Fruit fly (Drosophila melanogaster) whole organism, embryonic: Measurements from ENCODE around the gene CG5727.

ENCODE experiments used
- ATbp ChIP-seq: fragments of 200-800 bp; sonication (Bioruptor generic); optimal IDR thresholded peaks from 2 replicates; lab custom pipeline; 2017; ENCODE audit warnings: missing biosample characterization, mild to moderate bottlenecking, missing genetic modification characterization, missing genetic modification reagents
- Abd-B ChIP-seq: fragments of 200-800 bp; sonication (Bioruptor generic); optimal IDR thresholded peaks from 2 replicates; lab custom pipeline; 2018; ENCODE audit warnings: missing biosample characterization, mild to moderate bottlenecking, missing genetic modification characterization, moderate library complexity
- BEAF-32 ChIP-seq: fragments of 200-800 bp; sonication (Bioruptor generic); optimal IDR thresholded peaks from 3 replicates; lab custom pipeline; 2017; ENCODE audit warnings: missing biosample characterization, missing genetic modification characterization, mild to moderate bottlenecking, moderate library complexity, missing genetic modification reagents
- CG1024 ChIP-seq: fragments of 200-800 bp; sonication (Bioruptor generic); IDR thresholded peaks from 2 replicates; pipeline ENCODE4 v1.3.6; 2022; ENCODE audit warnings: missing biosample characterization, missing genetic modification characterization
- CG12299 ChIP-seq: fragments of 200-800 bp; sonication (Bioruptor generic); optimal IDR thresholded peaks from 2 replicates; lab custom pipeline; 2018; ENCODE audit warnings: missing biosample characterization, mild to moderate bottlenecking, missing genetic modification characterization
- CG2712 ChIP-seq: fragments of 200-800 bp; optimal IDR thresholded peaks from 3 replicates; lab custom pipeline; 2019; ENCODE audit warnings: missing biosample characterization, mild to moderate bottlenecking, missing genetic modification characterization, moderate library complexity
- CG34224 ChIP-seq: fragments of 200-800 bp; sonication (Bioruptor generic); IDR thresholded peaks from 3 replicates; pipeline ENCODE4 v1.3.6; 2022; ENCODE audit warnings: missing biosample characterization, missing genetic modification characterization; ENCODE audit not compliant: partially characterized antibody
- CG4282 ChIP-seq: fragments of 200-800 bp; sonication (Bioruptor generic); optimal IDR thresholded peaks from 2 replicates; lab custom pipeline; 2016; ENCODE audit warnings: missing biosample characterization, missing genetic modification characterization
- CG43689 ChIP-seq: fragments of 200-800 bp; sonication (Bioruptor generic); IDR thresholded peaks from 2 replicates; pipeline ENCODE4 v1.3.6; 2022; ENCODE audit warnings: missing biosample characterization, missing genetic modification characterization
- CG6765 ChIP-seq: fragments of 200-800 bp; sonication (Bioruptor generic); optimal IDR thresholded peaks from 3 replicates; lab custom pipeline; 2017; ENCODE audit warnings: missing biosample characterization, mild to moderate bottlenecking, missing genetic modification characterization
- CG8924 ChIP-seq: fragments of 200-800 bp; optimal IDR thresholded peaks from 3 replicates; lab custom pipeline; 2019; ENCODE audit warnings: missing biosample characterization, mild to moderate bottlenecking, missing genetic modification characterization, moderate library complexity
- Dip2 ChIP-seq: fragments of 200-800 bp; sonication (Bioruptor generic); IDR thresholded peaks from 2 replicates; pipeline ENCODE4 v1.3.6; 2022; ENCODE audit warnings: missing biosample characterization, missing genetic modification characterization
- Dll ChIP-seq: fragments of 200-800 bp; sonication (Bioruptor generic); IDR thresholded peaks from 4 replicates; pipeline ENCODE4 v1.3.6; 2022; ENCODE audit warnings: missing biosample characterization, missing genetic modification characterization; ENCODE audit not compliant: partially characterized antibody
- Doc3 ChIP-seq: fragments of 200-800 bp; sonication (Bioruptor generic); IDR thresholded peaks from 3 replicates; pipeline ENCODE4 v1.3.6; 2022; ENCODE audit warnings: missing biosample characterization, missing genetic modification characterization; ENCODE audit not compliant: partially characterized antibody
- Fer1 ChIP-seq: fragments of 200-800 bp; sonication (Bioruptor generic); optimal IDR thresholded peaks from 2 replicates; lab custom pipeline; 2017; ENCODE audit warnings: missing biosample characterization, mild to moderate bottlenecking, missing genetic modification characterization
- Fer2 ChIP-seq: fragments of 200-800 bp; sonication (Bioruptor generic); optimal IDR thresholded peaks from 2 replicates; lab custom pipeline; 2018; ENCODE audit warnings: missing biosample characterization, mild to moderate bottlenecking, missing genetic modification characterization, moderate library complexity
- HLH54F ChIP-seq: fragments of 200-800 bp; sonication (Bioruptor generic); optimal IDR thresholded peaks from 3 replicates; lab custom pipeline; 2016; ENCODE audit warnings: missing biosample characterization, missing genetic modification characterization
- Hr78 ChIP-seq, 2 experiments: fragments of 200-800 bp in 1 of 2; fragments of >200 bp in 1 of 2; sonication (Bioruptor generic) in 1 of 2; optimal IDR thresholded peaks; 2 replicates each; lab custom pipeline; 2017 to 2019; ENCODE audit warnings: missing biosample characterization in 2 of 2, missing genetic modification characterization in 2 of 2, mild to moderate bottlenecking in 1 of 2, moderate library complexity in 1 of 2
- Med ChIP-seq: fragments of 200-800 bp; sonication (Bioruptor generic); peaks from one replicate; lab custom pipeline; 2016; ENCODE audit warnings: missing biosample characterization, missing genetic modification characterization, mild to moderate bottlenecking, inconsistent platforms, moderate library complexity
- Opbp ChIP-seq: fragments of 200-800 bp; sonication (Bioruptor generic); IDR thresholded peaks from 3 replicates; pipeline ENCODE4 v1.3.6; 2022; ENCODE audit warnings: missing biosample characterization, missing genetic modification characterization; ENCODE audit not compliant: partially characterized antibody
- Stat92E ChIP-seq, 3 experiments: fragments of >200 bp in 2 of 3; fragments of 200-800 bp in 1 of 3; sonication (Bioruptor generic) in 1 of 3; optimal IDR thresholded peaks; 2 replicates each; lab custom pipeline; 2017 to 2019; ENCODE audit warnings: missing biosample characterization in 3 of 3, missing genetic modification characterization in 3 of 3, mild to moderate bottlenecking in 1 of 3, moderate library complexity in 1 of 3
- ase ChIP-seq: fragments of 200-800 bp; sonication (Bioruptor generic); IDR thresholded peaks from 3 replicates; pipeline ENCODE4 v1.3.6; 2022; ENCODE audit warnings: missing biosample characterization, missing genetic modification characterization
- ash1 ChIP-seq: fragments of 200-800 bp; sonication (Bioruptor generic); optimal IDR thresholded peaks from 2 replicates; lab custom pipeline; 2018; ENCODE audit warnings: missing biosample characterization, mild to moderate bottlenecking, missing genetic modification characterization
- bcd ChIP-seq: fragments of 200-800 bp; sonication (Bioruptor generic); optimal IDR thresholded peaks from 2 replicates; lab custom pipeline; 2017; ENCODE audit warnings: missing biosample characterization, mild to moderate bottlenecking, missing genetic modification characterization
- cato ChIP-seq: fragments of 200-800 bp; sonication (Bioruptor generic); optimal IDR thresholded peaks from 2 replicates; lab custom pipeline; 2016; ENCODE audit warnings: missing biosample characterization, missing genetic modification characterization, borderline replicate concordance
- dan ChIP-seq: fragments of 200-800 bp; sonication (Bioruptor generic); IDR thresholded peaks from 2 replicates; pipeline ENCODE4 v1.3.6; 2022; ENCODE audit warnings: missing biosample characterization, missing genetic modification characterization
- dm ChIP-seq: fragments of 200-800 bp; sonication (Bioruptor generic); optimal IDR thresholded peaks from 3 replicates; lab custom pipeline; 2016; ENCODE audit warnings: missing biosample characterization, missing genetic modification characterization
- en ChIP-seq: fragments of 200-800 bp; sonication (Bioruptor generic); optimal IDR thresholded peaks from 2 replicates; lab custom pipeline; 2016; ENCODE audit warnings: missing biosample characterization, missing genetic modification characterization
- fd3F ChIP-seq: fragments of 200-800 bp; sonication (Bioruptor generic); optimal IDR thresholded peaks from 2 replicates; lab custom pipeline; 2018; ENCODE audit warnings: missing biosample characterization, mild to moderate bottlenecking, missing genetic modification characterization, moderate library complexity
- grau ChIP-seq: fragments of 200-800 bp; optimal IDR thresholded peaks from 3 replicates; lab custom pipeline; 2019; ENCODE audit warnings: missing biosample characterization, mild to moderate bottlenecking, missing genetic modification characterization, moderate library complexity
- gsb-n ChIP-seq: fragments of 200-800 bp; sonication (Bioruptor generic); optimal IDR thresholded peaks from 3 replicates; lab custom pipeline; 2018; ENCODE audit warnings: missing biosample characterization, mild to moderate bottlenecking, missing genetic modification characterization
- gt ChIP-seq: fragments of 200-800 bp; sonication (Bioruptor generic); IDR thresholded peaks from 2 replicates; pipeline ENCODE4 v1.3.6; 2022; ENCODE audit warnings: missing biosample characterization, missing genetic modification characterization
- hb ChIP-seq: fragments of 200-800 bp; sonication (Bioruptor generic); IDR thresholded peaks from 3 replicates; pipeline ENCODE4 v1.3.6; 2022; ENCODE audit warnings: missing biosample characterization, missing genetic modification characterization; ENCODE audit not compliant: partially characterized antibody
- hbn ChIP-seq: fragments of 200-800 bp; sonication (Bioruptor generic); IDR thresholded peaks from 2 replicates; pipeline ENCODE4 v1.3.6; 2022; ENCODE audit warnings: missing biosample characterization, missing genetic modification characterization; ENCODE audit not compliant: partially characterized antibody
- lilli ChIP-seq: fragments of 200-800 bp; sonication (Bioruptor generic); optimal IDR thresholded peaks from 3 replicates; lab custom pipeline; 2016; ENCODE audit warnings: missing biosample characterization, missing genetic modification characterization
- lmd ChIP-seq: fragments of 200-800 bp; sonication (Bioruptor generic); IDR thresholded peaks from 2 replicates; pipeline ENCODE4 v1.3.6; 2022; ENCODE audit warnings: missing biosample characterization, missing genetic modification characterization
- peb ChIP-seq: fragments of 200-800 bp; sonication (Bioruptor generic); IDR thresholded peaks from 2 replicates; pipeline ENCODE4 v1.3.6; 2022; ENCODE audit warnings: missing biosample characterization, missing genetic modification characterization
- pzg ChIP-seq: fragments of 200-800 bp; sonication (Bioruptor generic); optimal IDR thresholded peaks from 3 replicates; lab custom pipeline; 2018; ENCODE audit warnings: missing biosample characterization, mild to moderate bottlenecking, missing genetic modification characterization, moderate library complexity
- ro ChIP-seq: fragments of 200-800 bp; sonication (Bioruptor generic); IDR thresholded peaks from 2 replicates; pipeline ENCODE4 v1.3.6; 2022; ENCODE audit warnings: missing biosample characterization, missing genetic modification characterization
- sim ChIP-seq: fragments of 200-800 bp; sonication (Bioruptor generic); IDR thresholded peaks from 2 replicates; pipeline ENCODE4 v1.3.6; 2022; ENCODE audit warnings: missing biosample characterization, missing genetic modification characterization
- slbo ChIP-seq: fragments of 200-800 bp; sonication (Bioruptor generic); IDR thresholded peaks from 2 replicates; pipeline ENCODE4 v1.3.6; 2022; ENCODE audit warnings: missing biosample characterization, missing genetic modification characterization
- stwl ChIP-seq: fragments of 200-800 bp; sonication (Bioruptor generic); optimal IDR thresholded peaks from 3 replicates; lab custom pipeline; 2018; ENCODE audit warnings: missing biosample characterization, mild to moderate bottlenecking, missing genetic modification characterization, moderate library complexity
- sug ChIP-seq: fragments of 200-800 bp; optimal IDR thresholded peaks from 2 replicates; lab custom pipeline; 2019; ENCODE audit warnings: missing biosample characterization, mild to moderate bottlenecking, missing genetic modification characterization, moderate library complexity
- unc-4 ChIP-seq: fragments of 200-800 bp; sonication (Bioruptor generic); IDR thresholded peaks from 2 replicates; pipeline ENCODE4 v1.3.6; 2022; ENCODE audit warnings: missing biosample characterization, missing genetic modification characterization; ENCODE audit not compliant: partially characterized antibody
- unpg ChIP-seq: fragments of 200-800 bp; sonication (Bioruptor generic); optimal IDR thresholded peaks from 3 replicates; lab custom pipeline; 2018; ENCODE audit warnings: missing biosample characterization, mild to moderate bottlenecking, missing genetic modification characterization, moderate library complexity
- usp ChIP-seq: fragments of >200 bp; optimal IDR thresholded peaks from 2 replicates; lab custom pipeline; 2017; ENCODE audit warnings: missing biosample characterization, missing genetic modification characterization
- vvl ChIP-seq: fragments of 200-800 bp; sonication (Bioruptor generic); IDR thresholded peaks from 2 replicates; pipeline ENCODE4 v1.3.6; 2022; ENCODE audit warnings: missing biosample characterization, missing genetic modification characterization
- zen2 ChIP-seq: fragments of 200-800 bp; sonication (Bioruptor generic); IDR thresholded peaks from 3 replicates; pipeline ENCODE4 v1.3.6; 2022; ENCODE audit warnings: missing biosample characterization, missing genetic modification characterization; ENCODE audit not compliant: partially characterized antibody

CG5727 gene

dm6 chr2L:10226724-10227407, 16.4 kb upstream of the CG5727 start, which contains the start of gene CG5708 (continued):
- TF ChIP-seq dm (GFP tag; lab: Kevin White, UChicago), result no peak
- TF ChIP-seq Opbp (GFP tag; lab: Robert Waterston, UW), result peak; percentile 75; the same call in 2 of the 3 replicates
- TF ChIP-seq ATbp (GFP tag; lab: Kevin White, UChicago), result no peak
- TF ChIP-seq Med (GFP tag; lab: Kevin White, UChicago), result peak; percentile 76
- TF ChIP-seq CG34224, result peak; percentile 30; the same call in 2 of the 3 replicates
- TF ChIP-seq grau (tag; lab: Kevin White, UChicago), result peak; percentile 24
- no peak for TF ChIP-seq gsb-n (tag; lab: Kevin White, UChicago)
- TF ChIP-seq Fer1 (GFP tag; lab: Kevin White, UChicago), result no peak
- no peak for TF ChIP-seq CG12299
- TF ChIP-seq ro (GFP tag; lab: Robert Waterston, UW), result no peak
- TF ChIP-seq sug (tag; lab: Kevin White, UChicago), result peak; percentile 15
- peak; percentile 58 for TF ChIP-seq pzg
- TF ChIP-seq HLH54F (GFP tag; lab: Kevin White, UChicago), result peak; percentile 5
- TF ChIP-seq hb (GFP tag; lab: Robert Waterston, UW), result no peak
- peak; percentile 40; the same call in 1 of the 4 replicates for TF ChIP-seq Dll
- TF ChIP-seq BEAF-32, result peak; percentile 73
- no peak for TF ChIP-seq unpg
- TF ChIP-seq Stat92E (GFP tag; optimal IDR thresholded peaks at IDR 0.05; lab: Kevin White, UChicago), result peak in 1 of 3 experiments; percentile 17
- TF ChIP-seq zen2, result no peak
- no peak for TF ChIP-seq peb (GFP tag; lab: Robert Waterston, UW)
- TF ChIP-seq CG43689 (GFP tag; lab: Robert Waterston, UW), result no peak
- TF ChIP-seq slbo (GFP tag; lab: Robert Waterston, UW), result peak; percentile 73
- TF ChIP-seq ase (GFP tag; lab: Robert Waterston, UW), result no peak
- TF ChIP-seq CG4282 (GFP tag; lab: Kevin White, UChicago), result no peak
- TF ChIP-seq Doc3 (GFP tag; lab: Robert Waterston, UW), result no peak
- TF ChIP-seq hbn (GFP tag; lab: Robert Waterston, UW), result peak; percentile 30; the same call in 1 of the 2 replicates
- no peak for TF ChIP-seq CG6765 (GFP tag; lab: Kevin White, UChicago)
- no peak for TF ChIP-seq usp (GFP tag; lab: Kevin White, UChicago)
- no peak for TF ChIP-seq dan (GFP tag; lab: Robert Waterston, UW)
- no peak for TF ChIP-seq sim
- TF ChIP-seq CG2712 (tag; lab: Kevin White, UChicago), result peak; percentile 38
- TF ChIP-seq gt (GFP tag; lab: Robert Waterston, UW), result no peak
- TF ChIP-seq vvl (GFP tag; lab: Robert Waterston, UW), result 0 out of 2 replicates have a peak, but pooled peaks have one; percentile 42
- TF ChIP-seq unc-4 (GFP tag; lab: Robert Waterston, UW), result peak; percentile 47; the same call in 1 of the 2 replicates
- no peak for TF ChIP-seq cato (GFP tag; lab: Kevin White, UChicago)
- no peak for TF ChIP-seq ash1
- TF ChIP-seq Fer2 (tag; lab: Kevin White, UChicago), result no peak
- peak; percentile 25 for TF ChIP-seq CG8924 (tag; lab: Kevin White, UChicago)
- TF ChIP-seq Dip2 (GFP tag; lab: Robert Waterston, UW), result no peak
- TF ChIP-seq Abd-B (GFP tag; lab: Kevin White, UChicago), result peak; percentile 51
- TF ChIP-seq bcd, result no peak
- peak; percentile 96 for TF ChIP-seq CG1024
- TF ChIP-seq en (GFP tag; lab: Kevin White, UChicago), result no peak
- TF ChIP-seq Hr78 (GFP tag; optimal IDR thresholded peaks at IDR 0.05; lab: Kevin White, UChicago), result no peak
- TF ChIP-seq lmd (GFP tag; lab: Robert Waterston, UW), result no peak
- peak; percentile 1 for TF ChIP-seq stwl (tag; lab: Kevin White, UChicago)
- TF ChIP-seq fd3F (GFP tag; lab: Kevin White, UChicago), result no peak
- peak; percentile 5 for TF ChIP-seq lilli (GFP tag; lab: Kevin White, UChicago)
